Fruit fly (Drosophila melanogaster) whole organism, embryonic: ENCODE data around the gene alphaSnap.

Source experiments
- CG11504 ChIP-seq: fragments of 200-800 bp; sonication (Bioruptor generic); optimal IDR thresholded peaks from 3 replicates; lab custom pipeline; 2019; ENCODE audit warnings: missing biosample characterization, mild to moderate bottlenecking, missing genetic modification characterization, moderate library complexity
- CG12219 ChIP-seq: fragments of 200-800 bp; sonication (Bioruptor generic); optimal IDR thresholded peaks from 3 replicates; lab custom pipeline; 2018; ENCODE audit warnings: missing biosample characterization, mild to moderate bottlenecking, missing genetic modification characterization
- CG12942 ChIP-seq: fragments of 200-800 bp; sonication (Bioruptor generic); optimal IDR thresholded peaks from 3 replicates; lab custom pipeline; 2016; ENCODE audit warnings: missing biosample characterization, missing genetic modification characterization
- CG13123 ChIP-seq: fragments of 200-800 bp; sonication (Bioruptor generic); optimal IDR thresholded peaks from 2 replicates; lab custom pipeline; 2016; ENCODE audit warnings: missing biosample characterization, missing genetic modification characterization
- CG14014 ChIP-seq: fragments of 200-800 bp; sonication (Bioruptor generic); IDR thresholded peaks from 2 replicates; pipeline ENCODE4 v1.3.6; 2022; ENCODE audit warnings: missing biosample characterization, missing genetic modification characterization
- CG14050 ChIP-seq: fragments of 200-800 bp; sonication (Bioruptor generic); IDR thresholded peaks from 3 replicates; pipeline ENCODE4 v1.3.6; 2022; ENCODE audit warnings: missing biosample characterization, missing genetic modification characterization
- CG15479 ChIP-seq: fragments of 200-800 bp; sonication (Bioruptor generic); optimal IDR thresholded peaks from 3 replicates; lab custom pipeline; 2019; ENCODE audit warnings: missing biosample characterization, mild to moderate bottlenecking, missing genetic modification characterization, moderate library complexity
- CG17186 ChIP-seq: fragments of 200-800 bp; sonication (Bioruptor generic); optimal IDR thresholded peaks from 3 replicates; lab custom pipeline; 2017; ENCODE audit warnings: missing biosample characterization, missing genetic modification reagents, missing genetic modification characterization
- CG17829 ChIP-seq: fragments of 200-800 bp; optimal IDR thresholded peaks from 2 replicates; lab custom pipeline; 2019; ENCODE audit warnings: missing biosample characterization, mild to moderate bottlenecking, missing genetic modification characterization, moderate library complexity
- CG32772 ChIP-seq: fragments of 200-800 bp; sonication (Bioruptor generic); IDR thresholded peaks from 2 replicates; pipeline ENCODE4 v1.3.6; 2022; ENCODE audit warnings: missing biosample characterization, missing genetic modification characterization
- CG3995 ChIP-seq: fragments of 200-800 bp; sonication (Bioruptor generic); optimal IDR thresholded peaks from 3 replicates; lab custom pipeline; 2016; ENCODE audit warnings: missing biosample characterization, missing genetic modification characterization
- CG6175 ChIP-seq: fragments of 200-800 bp; sonication (Bioruptor generic); IDR thresholded peaks from 3 replicates; pipeline ENCODE4 v1.3.6; 2022; ENCODE audit warnings: missing biosample characterization, missing genetic modification characterization
- CG6272 ChIP-seq: fragments of 200-800 bp; sonication (Bioruptor generic); IDR thresholded peaks from 2 replicates; pipeline ENCODE4 v1.3.6; 2022; ENCODE audit warnings: missing biosample characterization, missing genetic modification characterization
- CG6813 ChIP-seq: fragments of 200-800 bp; sonication (Bioruptor generic); optimal IDR thresholded peaks from 2 replicates; lab custom pipeline; 2017; ENCODE audit warnings: missing biosample characterization, missing genetic modification characterization, mild to moderate bottlenecking, moderate library complexity, missing genetic modification reagents
- CG9932 ChIP-seq: fragments of 200-800 bp; sonication (Bioruptor generic); IDR thresholded peaks from 2 replicates; pipeline ENCODE4 v1.3.6; 2022; ENCODE audit warnings: missing biosample characterization, missing genetic modification characterization
- D ChIP-seq, 2 experiments: fragments of 200-800 bp in 1 of 2; fragments of >200 bp in 1 of 2; sonication (Bioruptor generic) in 1 of 2; optimal IDR thresholded peaks; 2 replicates in 1 of 2; 3 replicates in 1 of 2; lab custom pipeline; 2017; ENCODE audit warnings: mild to moderate bottlenecking in 1 of 2, missing biosample characterization in 1 of 2, missing genetic modification characterization in 1 of 2, missing genetic modification reagents in 1 of 2
- ERR ChIP-seq: fragments of 200-800 bp; sonication (Bioruptor generic); optimal IDR thresholded peaks from 2 replicates; lab custom pipeline; 2016; ENCODE audit warnings: missing biosample characterization, missing genetic modification characterization
- Fer1 ChIP-seq: fragments of 200-800 bp; sonication (Bioruptor generic); optimal IDR thresholded peaks from 2 replicates; lab custom pipeline; 2017; ENCODE audit warnings: missing biosample characterization, mild to moderate bottlenecking, missing genetic modification characterization
- Gsc ChIP-seq: fragments of 200-800 bp; sonication (Bioruptor generic); IDR thresholded peaks from 2 replicates; pipeline ENCODE4 v1.3.6; 2022; ENCODE audit warnings: missing biosample characterization, missing genetic modification characterization
- Hey ChIP-seq: fragments of 200-800 bp; sonication (Bioruptor generic); optimal IDR thresholded peaks from 3 replicates; lab custom pipeline; 2018; ENCODE audit warnings: missing biosample characterization, mild to moderate bottlenecking, missing genetic modification characterization
- HmgD ChIP-seq: fragments of 200-800 bp; sonication (Bioruptor generic); optimal IDR thresholded peaks from 3 replicates; lab custom pipeline; 2016; ENCODE audit warnings: missing biosample characterization, missing genetic modification characterization
- Hr39 ChIP-seq: fragments of >200 bp; optimal IDR thresholded peaks from 2 replicates; lab custom pipeline; 2017
- Myb ChIP-seq: fragments of 200-800 bp; sonication (Bioruptor generic); optimal IDR thresholded peaks from 2 replicates; lab custom pipeline; 2016; ENCODE audit warnings: missing biosample characterization, missing genetic modification characterization
- NfI ChIP-seq: fragments of 200-800 bp; sonication (Bioruptor generic); optimal IDR thresholded peaks from 3 replicates; lab custom pipeline; 2018; ENCODE audit warnings: missing biosample characterization, mild to moderate bottlenecking, missing genetic modification characterization, moderate library complexity
- Oaz ChIP-seq: fragments of 200-800 bp; sonication (Bioruptor generic); IDR thresholded peaks from 2 replicates; pipeline ENCODE4 v1.3.6; 2022; ENCODE audit warnings: missing biosample characterization, missing genetic modification characterization
- al ChIP-seq: fragments of 200-800 bp; sonication (Bioruptor generic); IDR thresholded peaks from 2 replicates; pipeline ENCODE4 v1.3.6; 2022; ENCODE audit warnings: missing biosample characterization, missing genetic modification characterization
- br ChIP-seq: fragments of >200 bp; optimal IDR thresholded peaks from 2 replicates; lab custom pipeline; 2017
- cad ChIP-seq: fragments of >200 bp; optimal IDR thresholded peaks from 2 replicates; lab custom pipeline; 2017; ENCODE audit warnings: missing biosample characterization, missing genetic modification characterization
- crc ChIP-seq: fragments of 200-800 bp; sonication (Bioruptor generic); optimal IDR thresholded peaks from 2 replicates; lab custom pipeline; 2016; ENCODE audit warnings: missing biosample characterization, missing genetic modification characterization
- crol ChIP-seq: fragments of 200-800 bp; sonication (Bioruptor generic); IDR thresholded peaks from 2 replicates; pipeline ENCODE4 v1.3.6; 2022; ENCODE audit warnings: missing biosample characterization, missing genetic modification characterization
- danr ChIP-seq: fragments of 200-800 bp; sonication (Bioruptor generic); IDR thresholded peaks from 2 replicates; pipeline ENCODE4 v1.3.6; 2022; ENCODE audit warnings: missing biosample characterization, missing genetic modification characterization
- ems ChIP-seq: fragments of 200-800 bp; sonication (Bioruptor generic); optimal IDR thresholded peaks from 3 replicates; lab custom pipeline; 2016; ENCODE audit warnings: missing biosample characterization, missing genetic modification characterization
- grau ChIP-seq: fragments of 200-800 bp; optimal IDR thresholded peaks from 3 replicates; lab custom pipeline; 2019; ENCODE audit warnings: missing biosample characterization, mild to moderate bottlenecking, missing genetic modification characterization, moderate library complexity
- grn ChIP-seq: fragments of 200-800 bp; sonication (Bioruptor generic); optimal IDR thresholded peaks from 3 replicates; lab custom pipeline; 2017; ENCODE audit warnings: missing biosample characterization, missing genetic modification characterization
- gro ChIP-seq: fragments of 200-800 bp; sonication (Bioruptor generic); optimal IDR thresholded peaks from 2 replicates; lab custom pipeline; 2016; ENCODE audit warnings: missing biosample characterization, missing genetic modification characterization
- her ChIP-seq: fragments of 200-800 bp; sonication (Bioruptor generic); optimal IDR thresholded peaks from 2 replicates; lab custom pipeline; 2016; ENCODE audit warnings: missing biosample characterization, missing genetic modification characterization
- klu ChIP-seq: fragments of 200-800 bp; sonication (Bioruptor generic); IDR thresholded peaks from 2 replicates; pipeline ENCODE4 v1.3.6; 2022; ENCODE audit warnings: missing biosample characterization, missing genetic modification characterization
- lmd ChIP-seq: fragments of 200-800 bp; sonication (Bioruptor generic); IDR thresholded peaks from 2 replicates; pipeline ENCODE4 v1.3.6; 2022; ENCODE audit warnings: missing biosample characterization, missing genetic modification characterization
- lov ChIP-seq, 2 experiments: fragments of 200-800 bp in 1 of 2; fragments of >200 bp in 1 of 2; sonication (Bioruptor generic) in 1 of 2; IDR thresholded peaks in 1 of 2; optimal IDR thresholded peaks in 1 of 2; 2 replicates in 1 of 2; 3 replicates in 1 of 2; pipeline versions ENCODE4 v1.3.6 to Lab custom; 2017 to 2022; ENCODE audit warnings: missing biosample characterization in 1 of 2, missing genetic modification characterization in 1 of 2
- mirr ChIP-seq: fragments of 200-800 bp; sonication (Bioruptor generic); optimal IDR thresholded peaks from 3 replicates; lab custom pipeline; 2018; ENCODE audit warnings: missing biosample characterization, mild to moderate bottlenecking, missing genetic modification characterization
- nau ChIP-seq: fragments of 200-800 bp; sonication (Bioruptor generic); optimal IDR thresholded peaks from 3 replicates; lab custom pipeline; 2017; ENCODE audit warnings: missing biosample characterization, mild to moderate bottlenecking, missing genetic modification characterization, missing genetic modification reagents
- pum ChIP-seq: fragments of 200-800 bp; sonication (Bioruptor generic); optimal IDR thresholded peaks from 2 replicates; lab custom pipeline; 2016; ENCODE audit warnings: missing biosample characterization, missing genetic modification characterization
- schlank ChIP-seq: fragments of 200-800 bp; sonication (Bioruptor generic); optimal IDR thresholded peaks from 2 replicates; lab custom pipeline; 2018; ENCODE audit warnings: missing biosample characterization, mild to moderate bottlenecking, missing genetic modification characterization
- slou ChIP-seq: fragments of 200-800 bp; sonication (Bioruptor generic); optimal IDR thresholded peaks from 3 replicates; lab custom pipeline; 2016; ENCODE audit warnings: missing biosample characterization, missing genetic modification characterization
- sug ChIP-seq: fragments of 200-800 bp; optimal IDR thresholded peaks from 2 replicates; lab custom pipeline; 2019; ENCODE audit warnings: missing biosample characterization, mild to moderate bottlenecking, missing genetic modification characterization, moderate library complexity
- tna ChIP-seq: fragments of 200-800 bp; sonication (Bioruptor generic); IDR thresholded peaks from 2 replicates; pipeline ENCODE4 v1.3.6; 2022; ENCODE audit warnings: missing biosample characterization, missing genetic modification characterization; ENCODE audit not compliant: partially characterized antibody
- ttk ChIP-seq: fragments of 200-800 bp; sonication (Bioruptor generic); IDR thresholded peaks from 2 replicates; pipeline ENCODE4 v2.1.2; 2022; ENCODE audit warnings: missing biosample characterization, missing genetic modification characterization
- twi ChIP-seq: fragments of 200-800 bp; optimal IDR thresholded peaks from 2 replicates; lab custom pipeline; 2019; ENCODE audit warnings: missing biosample characterization, mild to moderate bottlenecking, missing genetic modification characterization, moderate library complexity
- unc-4 ChIP-seq: fragments of 200-800 bp; sonication (Bioruptor generic); IDR thresholded peaks from 2 replicates; pipeline ENCODE4 v1.3.6; 2022; ENCODE audit warnings: missing biosample characterization, missing genetic modification characterization; ENCODE audit not compliant: partially characterized antibody
- unpg ChIP-seq: fragments of 200-800 bp; sonication (Bioruptor generic); optimal IDR thresholded peaks from 3 replicates; lab custom pipeline; 2018; ENCODE audit warnings: missing biosample characterization, mild to moderate bottlenecking, missing genetic modification characterization, moderate library complexity
- vfl ChIP-seq: fragments of 200-800 bp; sonication (Bioruptor generic); optimal IDR thresholded peaks from 2 replicates; lab custom pipeline; 2016; ENCODE audit warnings: missing biosample characterization, missing genetic modification characterization

Gene alphaSnap

dm6 chr3L:20302081-20302630 is 11.3 kb upstream of the alphaSnap start, which contains the start of gene Pex23 (continued):
- TF ChIP-seq CG6175 (GFP tag; lab: Robert Waterston, UW) (peak; percentile 43; the same call in 1 of the 3 replicates), CG14050 (GFP tag; lab: Robert Waterston, UW) (peak; percentile 69), CG11504 (tag; lab: Kevin White, UChicago) (no peak), CG6813 (GFP tag; lab: Kevin White, UChicago) (peak; percentile 20), D (optimal IDR thresholded peaks at IDR 0.05; lab: Kevin White, UChicago) (no peak), D (GFP tag; optimal IDR thresholded peaks at IDR 0.05; lab: Kevin White, UChicago) (peak; percentile 60), lov (optimal IDR thresholded peaks at IDR 0.05; lab: Kevin White, UChicago) (no peak), lov (GFP tag; IDR thresholded peaks at IDR 0.05; lab: Robert Waterston, UW) (peak; percentile 80; the same call in 1 of the 3 replicates), NfI (peak; percentile 81), gro (GFP tag; lab: Kevin White, UChicago) (peak; percentile 76), mirr (no peak), tna (GFP tag; lab: Robert Waterston, UW) (peak; percentile 90), CG13123 (peak; percentile 81), CG17829 (peak; percentile 87), twi (tag; lab: Kevin White, UChicago) (peak; percentile 72), schlank (tag; lab: Kevin White, UChicago) (no peak), CG17186 (GFP tag; lab: Kevin White, UChicago) (peak; percentile 71), cad (no peak), HmgD (GFP tag; lab: Kevin White, UChicago) (peak; percentile 49), Hey (tag; lab: Kevin White, UChicago) (peak; percentile 4), sug (tag; lab: Kevin White, UChicago) (peak; percentile 88), crol (GFP tag; lab: Robert Waterston, UW) (no peak), danr (GFP tag; lab: Robert Waterston, UW) (peak; percentile 56; the same call in 1 of the 2 replicates), grau (tag; lab: Kevin White, UChicago) (peak; percentile 77), lmd (peak; percentile 86), CG12942 (GFP tag; lab: Kevin White, UChicago) (peak; percentile 82), br (lab: Kevin White, UChicago) (no peak), Myb (peak; percentile 61), CG3995 (GFP tag; lab: Kevin White, UChicago) (no peak), ERR (GFP tag; lab: Kevin White, UChicago) (peak; percentile 32), Fer1 (peak; percentile 69), Hr39 (lab: Kevin White, UChicago) (no peak), klu (GFP tag; lab: Robert Waterston, UW) (peak; percentile 75), CG32772 (GFP tag; lab: Robert Waterston, UW) (peak; percentile 80), crc (GFP tag; lab: Kevin White, UChicago) (peak; percentile 30), nau (GFP tag; lab: Kevin White, UChicago) (no peak), CG6272 (GFP tag; lab: Robert Waterston, UW) (peak; percentile 84), ttk (peak; percentile 55; the same call in 1 of the 2 replicates), pum (GFP tag; lab: Kevin White, UChicago) (peak; percentile 50), slou (GFP tag; lab: Kevin White, UChicago) (peak; percentile 73), vfl (GFP tag; lab: Kevin White, UChicago) (peak; percentile 65), Gsc (GFP tag; lab: Robert Waterston, UW) (no peak), her (no peak), unpg (peak; percentile 73), CG14014 (GFP tag; lab: Robert Waterston, UW) (peak; percentile 80), ems (GFP tag; lab: Kevin White, UChicago) (peak; percentile 71), CG9932 (peak; percentile 93), al (GFP tag; lab: Robert Waterston, UW) (peak; percentile 78), grn (GFP tag; lab: Kevin White, UChicago) (peak; percentile 14), Oaz (GFP tag; lab: Robert Waterston, UW) (peak; percentile 64), CG15479 (GFP tag; lab: Kevin White, UChicago) (no peak), CG12219 (GFP tag; lab: Kevin White, UChicago) (peak; percentile 33), unc-4 (GFP tag; lab: Robert Waterston, UW) (peak; percentile 99)
